Worm (Caenorhabditis elegans) whole organism, L3 larva: ENCODE data around the gene srr-6.

ENCODE experiments used
- ceh-16 ChIP-seq: sonication (generic microtip); optimal IDR thresholded peaks from 2 replicates; lab custom pipeline; 2017; ENCODE audit warnings: missing biosample characterization, missing genetic modification characterization
- lin-15B ChIP-seq: fragments of 150-350 bp; optimal IDR thresholded peaks from 2 replicates; lab custom pipeline; 2014; ENCODE audit warnings: missing biosample characterization, missing genetic modification characterization
- nhr-23 ChIP-seq: fragments of 150-350 bp; optimal IDR thresholded peaks from 2 replicates; lab custom pipeline; 2014; ENCODE audit warnings: missing biosample characterization, missing genetic modification reagents, missing genetic modification characterization
- nhr-76 ChIP-seq: fragments of 150-350 bp; sonication (generic microtip); optimal IDR thresholded peaks from 5 replicates; lab custom pipeline; 2014; ENCODE audit warnings: missing biosample characterization, missing genetic modification characterization
- ztf-4 ChIP-seq: fragments of 150-350 bp; optimal IDR thresholded peaks from 2 replicates; lab custom pipeline; 2014; ENCODE audit warnings: missing biosample characterization, missing genetic modification characterization

DNA sequence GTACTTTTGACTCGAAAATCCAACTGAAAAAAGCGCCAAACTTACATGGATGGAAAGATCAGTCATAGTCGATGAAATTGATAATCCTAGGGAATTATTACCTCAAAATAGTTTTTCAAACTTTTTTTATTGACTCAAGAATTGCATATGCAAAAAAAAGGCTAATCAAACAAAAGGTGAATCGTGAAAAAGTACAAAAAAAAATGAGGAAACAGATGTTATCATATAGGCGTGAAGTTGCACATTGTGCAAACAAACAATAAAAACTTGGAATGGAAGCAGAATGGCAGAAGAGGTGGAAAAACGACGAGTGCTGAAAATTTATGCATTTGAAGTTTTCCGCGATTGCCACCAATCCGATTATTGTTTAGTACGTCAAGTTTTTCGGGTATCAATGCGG lies 33.5 kb downstream of the srr-6 start, which contains the start of gene exc-14:
- TF ChIP-seq lin-15B (tag; lab: Kevin White, UChicago) (no peak), nhr-76 (tag; lab: Kevin White, UChicago) (no peak), ceh-16 (tag; lab: Kevin White, UChicago) (no peak), nhr-23 (tag; lab: Kevin White, UChicago) (no peak), ztf-4 (tag; lab: Kevin White, UChicago) (no peak)
